Fruit fly (Drosophila melanogaster) whole organism, embryonic: Measurements from ENCODE around the gene CG14618.

Experiments used
- B-H2 ChIP-seq: fragments of 200-800 bp; sonication (Bioruptor generic); optimal IDR thresholded peaks from 2 replicates; lab custom pipeline; 2018; ENCODE audit warnings: missing biosample characterization, mild to moderate bottlenecking, missing genetic modification characterization
- BEAF-32 ChIP-seq: fragments of 200-800 bp; sonication (Bioruptor generic); optimal IDR thresholded peaks from 3 replicates; lab custom pipeline; 2017; ENCODE audit warnings: missing biosample characterization, missing genetic modification characterization, mild to moderate bottlenecking, moderate library complexity, missing genetic modification reagents
- CG10654 ChIP-seq: fragments of 200-800 bp; sonication (Bioruptor generic); optimal IDR thresholded peaks from 2 replicates; lab custom pipeline; 2016; ENCODE audit warnings: missing biosample characterization, missing genetic modification characterization
- CG12104 ChIP-seq: fragments of 200-800 bp; sonication (Bioruptor generic); optimal IDR thresholded peaks from 3 replicates; lab custom pipeline; 2016; ENCODE audit warnings: missing biosample characterization, missing genetic modification characterization
- CG12155 ChIP-seq: fragments of 200-800 bp; sonication (Bioruptor generic); optimal IDR thresholded peaks from 3 replicates; lab custom pipeline; 2016; ENCODE audit warnings: missing biosample characterization, missing genetic modification characterization
- CG13775 ChIP-seq: fragments of 200-800 bp; sonication (Bioruptor generic); optimal IDR thresholded peaks from 3 replicates; lab custom pipeline; 2017; ENCODE audit warnings: missing biosample characterization, mild to moderate bottlenecking, missing genetic modification characterization
- CG2875 ChIP-seq: fragments of 200-800 bp; sonication (Bioruptor generic); optimal IDR thresholded peaks from 2 replicates; lab custom pipeline; 2017; ENCODE audit warnings: missing biosample characterization, mild to moderate bottlenecking, missing genetic modification characterization, missing genetic modification reagents
- CG30020 ChIP-seq: fragments of 200-800 bp; optimal IDR thresholded peaks from 2 replicates; lab custom pipeline; 2019; ENCODE audit warnings: missing biosample characterization, mild to moderate bottlenecking, missing genetic modification characterization, moderate library complexity
- CG3281 ChIP-seq: fragments of 200-800 bp; sonication (Bioruptor generic); optimal IDR thresholded peaks from 3 replicates; lab custom pipeline; 2017; ENCODE audit warnings: missing biosample characterization, mild to moderate bottlenecking, missing genetic modification characterization
- CG33213 ChIP-seq: fragments of 200-800 bp; sonication (Bioruptor generic); optimal IDR thresholded peaks from 3 replicates; lab custom pipeline; 2016; ENCODE audit warnings: missing biosample characterization, missing genetic modification characterization
- CG4730 ChIP-seq: fragments of 200-800 bp; sonication (Bioruptor generic); IDR thresholded peaks from 2 replicates; pipeline ENCODE4 v1.3.6; 2022; ENCODE audit warnings: missing biosample characterization, missing genetic modification characterization
- CG4820 ChIP-seq: fragments of 200-800 bp; sonication (Bioruptor generic); optimal IDR thresholded peaks from 3 replicates; lab custom pipeline; 2016; ENCODE audit warnings: missing biosample characterization, missing genetic modification characterization
- CG4854 ChIP-seq: fragments of 200-800 bp; sonication (Bioruptor generic); optimal IDR thresholded peaks from 2 replicates; lab custom pipeline; 2016; ENCODE audit warnings: missing biosample characterization, missing genetic modification characterization, inconsistent platforms
- CG6272 ChIP-seq: fragments of 200-800 bp; sonication (Bioruptor generic); IDR thresholded peaks from 2 replicates; pipeline ENCODE4 v1.3.6; 2022; ENCODE audit warnings: missing biosample characterization, missing genetic modification characterization
- CG7271 ChIP-seq: fragments of 200-800 bp; sonication (Bioruptor generic); optimal IDR thresholded peaks from 2 replicates; lab custom pipeline; 2018; ENCODE audit warnings: missing biosample characterization, mild to moderate bottlenecking, missing genetic modification characterization, moderate library complexity
- CG7372 ChIP-seq: fragments of 200-800 bp; sonication (Bioruptor generic); IDR thresholded peaks from 2 replicates; pipeline ENCODE4 v1.3.6; 2022; ENCODE audit warnings: missing biosample characterization, missing genetic modification characterization
- CG8944 ChIP-seq: fragments of 200-800 bp; sonication (Bioruptor generic); optimal IDR thresholded peaks from 3 replicates; lab custom pipeline; 2016; ENCODE audit warnings: missing biosample characterization, missing genetic modification characterization
- CG9876 ChIP-seq: fragments of 200-800 bp; sonication (Bioruptor generic); optimal IDR thresholded peaks from 2 replicates; lab custom pipeline; 2016; ENCODE audit warnings: missing biosample characterization, missing genetic modification characterization
- E2f2 ChIP-seq: fragments of 200-800 bp; sonication (Bioruptor generic); IDR thresholded peaks from 2 replicates; pipeline ENCODE4 v1.3.6; 2022; ENCODE audit warnings: missing biosample characterization, missing genetic modification characterization
- HHEX ChIP-seq: fragments of 200-800 bp; sonication (Bioruptor generic); optimal IDR thresholded peaks from 3 replicates; lab custom pipeline; 2017; ENCODE audit warnings: missing biosample characterization, mild to moderate bottlenecking, missing genetic modification characterization, missing genetic modification reagents
- Hr3 ChIP-seq: fragments of 200-800 bp; sonication (Bioruptor generic); optimal IDR thresholded peaks from 3 replicates; lab custom pipeline; 2016; ENCODE audit warnings: missing biosample characterization, missing genetic modification characterization
- Lim3 ChIP-seq: fragments of 200-800 bp; sonication (Bioruptor generic); IDR thresholded peaks from 2 replicates; pipeline ENCODE4 v1.3.6; 2022; ENCODE audit warnings: missing biosample characterization, missing genetic modification characterization
- NC2α ChIP-seq: fragments of 200-800 bp; sonication (Bioruptor generic); optimal IDR thresholded peaks from 2 replicates; lab custom pipeline; 2016; ENCODE audit warnings: missing biosample characterization, missing genetic modification characterization
- Oli ChIP-seq: fragments of 200-800 bp; sonication (Bioruptor generic); optimal IDR thresholded peaks from 2 replicates; lab custom pipeline; 2018; ENCODE audit warnings: missing biosample characterization, mild to moderate bottlenecking, missing genetic modification characterization, moderate library complexity
- Rfx ChIP-seq: fragments of 200-800 bp; sonication (Bioruptor generic); IDR thresholded peaks from 2 replicates; pipeline ENCODE4 v1.3.6; 2022; ENCODE audit warnings: missing biosample characterization, missing genetic modification characterization
- ap ChIP-seq: fragments of 200-800 bp; sonication (Bioruptor generic); IDR thresholded peaks from 2 replicates; pipeline ENCODE4 v1.3.6; 2022; ENCODE audit warnings: missing biosample characterization, missing genetic modification characterization
- bigmax ChIP-seq: fragments of 200-800 bp; sonication (Bioruptor generic); optimal IDR thresholded peaks from 2 replicates; lab custom pipeline; 2018; ENCODE audit warnings: missing biosample characterization, mild to moderate bottlenecking, missing genetic modification characterization
- disco-r ChIP-seq: fragments of 200-800 bp; sonication (Bioruptor generic); optimal IDR thresholded peaks from 2 replicates; lab custom pipeline; 2016; ENCODE audit warnings: missing biosample characterization, missing genetic modification characterization
- dpn ChIP-seq, 2 experiments: fragments of 200-800 bp; sonication (Bioruptor generic); optimal IDR thresholded peaks; 3 replicates each; lab custom pipeline; 2016; ENCODE audit warnings: missing biosample characterization in 2 of 2, missing genetic modification characterization in 2 of 2
- dysf ChIP-seq: fragments of 200-800 bp; sonication (Bioruptor generic); IDR thresholded peaks from 3 replicates; pipeline ENCODE4 v1.3.6; 2022; ENCODE audit warnings: missing biosample characterization, missing genetic modification characterization
- ewg ChIP-seq: fragments of 200-800 bp; sonication (Bioruptor generic); optimal IDR thresholded peaks from 3 replicates; lab custom pipeline; 2017; ENCODE audit warnings: mild to moderate bottlenecking, missing biosample characterization, missing genetic modification reagents, missing genetic modification characterization
- eyg ChIP-seq: fragments of 200-800 bp; sonication (Bioruptor generic); optimal IDR thresholded peaks from 3 replicates; lab custom pipeline; 2016; ENCODE audit warnings: missing biosample characterization, missing genetic modification characterization
- fd96Cb ChIP-seq: fragments of 200-800 bp; sonication (Bioruptor generic); optimal IDR thresholded peaks from 2 replicates; lab custom pipeline; 2018; ENCODE audit warnings: missing biosample characterization, mild to moderate bottlenecking, missing genetic modification characterization, moderate library complexity
- gro ChIP-seq: fragments of 200-800 bp; sonication (Bioruptor generic); optimal IDR thresholded peaks from 2 replicates; lab custom pipeline; 2016; ENCODE audit warnings: missing biosample characterization, missing genetic modification characterization
- hb ChIP-seq: fragments of 200-800 bp; sonication (Bioruptor generic); IDR thresholded peaks from 3 replicates; pipeline ENCODE4 v1.3.6; 2022; ENCODE audit warnings: missing biosample characterization, missing genetic modification characterization; ENCODE audit not compliant: partially characterized antibody
- ind ChIP-seq: fragments of 200-800 bp; sonication (Bioruptor generic); optimal IDR thresholded peaks from 3 replicates; lab custom pipeline; 2016; ENCODE audit warnings: missing biosample characterization, missing genetic modification characterization
- inv ChIP-seq: fragments of 200-800 bp; sonication (Bioruptor generic); IDR thresholded peaks from 2 replicates; pipeline ENCODE4 v1.3.6; 2022; ENCODE audit warnings: missing biosample characterization, missing genetic modification characterization; ENCODE audit not compliant: partially characterized antibody
- klu ChIP-seq: fragments of 200-800 bp; sonication (Bioruptor generic); IDR thresholded peaks from 2 replicates; pipeline ENCODE4 v1.3.6; 2022; ENCODE audit warnings: missing biosample characterization, missing genetic modification characterization
- lov ChIP-seq, 2 experiments: fragments of 200-800 bp in 1 of 2; fragments of >200 bp in 1 of 2; sonication (Bioruptor generic) in 1 of 2; IDR thresholded peaks in 1 of 2; optimal IDR thresholded peaks in 1 of 2; 2 replicates in 1 of 2; 3 replicates in 1 of 2; pipeline versions ENCODE4 v1.3.6 to Lab custom; 2017 to 2022; ENCODE audit warnings: missing biosample characterization in 1 of 2, missing genetic modification characterization in 1 of 2
- nmo ChIP-seq: fragments of 200-800 bp; sonication (Bioruptor generic); optimal IDR thresholded peaks from 2 replicates; lab custom pipeline; 2018; ENCODE audit warnings: missing biosample characterization, mild to moderate bottlenecking, missing genetic modification characterization, moderate library complexity
- pb ChIP-seq: fragments of 200-800 bp; sonication (Bioruptor generic); optimal IDR thresholded peaks from 3 replicates; lab custom pipeline; 2016; ENCODE audit warnings: missing biosample characterization, missing genetic modification characterization
- pita ChIP-seq: fragments of 200-800 bp; sonication (Bioruptor generic); optimal IDR thresholded peaks from 2 replicates; lab custom pipeline; 2017; ENCODE audit warnings: missing biosample characterization, mild to moderate bottlenecking, missing genetic modification characterization
- schlank ChIP-seq: fragments of 200-800 bp; sonication (Bioruptor generic); optimal IDR thresholded peaks from 2 replicates; lab custom pipeline; 2018; ENCODE audit warnings: missing biosample characterization, mild to moderate bottlenecking, missing genetic modification characterization
- sens-2 ChIP-seq: fragments of 200-800 bp; sonication (Bioruptor generic); IDR thresholded peaks from 2 replicates; pipeline ENCODE4 v1.3.6; 2022; ENCODE audit warnings: missing biosample characterization, missing genetic modification characterization
- slbo ChIP-seq: fragments of 200-800 bp; sonication (Bioruptor generic); IDR thresholded peaks from 2 replicates; pipeline ENCODE4 v1.3.6; 2022; ENCODE audit warnings: missing biosample characterization, missing genetic modification characterization
- sna ChIP-seq: fragments of 200-800 bp; sonication (Bioruptor generic); IDR thresholded peaks from 2 replicates; pipeline ENCODE4 v1.3.6; 2022; ENCODE audit warnings: missing biosample characterization, missing genetic modification characterization; ENCODE audit not compliant: partially characterized antibody
- tap ChIP-seq: fragments of 200-800 bp; optimal IDR thresholded peaks from 3 replicates; lab custom pipeline; 2019; ENCODE audit warnings: missing biosample characterization, mild to moderate bottlenecking, missing genetic modification characterization, moderate library complexity
- usp ChIP-seq: fragments of >200 bp; optimal IDR thresholded peaks from 2 replicates; lab custom pipeline; 2017; ENCODE audit warnings: missing biosample characterization, missing genetic modification characterization
- vvl ChIP-seq: fragments of 200-800 bp; sonication (Bioruptor generic); IDR thresholded peaks from 2 replicates; pipeline ENCODE4 v1.3.6; 2022; ENCODE audit warnings: missing biosample characterization, missing genetic modification characterization
- zfh2 ChIP-seq: fragments of 200-800 bp; sonication (Bioruptor generic); optimal IDR thresholded peaks from 2 replicates; lab custom pipeline; 2016; ENCODE audit warnings: missing biosample characterization, missing genetic modification characterization

Gene CG14618

dm6 chrX:22449191-22449787 lies 24.2 kb upstream of the CG14618 start, which contains the start of the genes CG14615 and tilB (continued):
- TF ChIP-seq ewg (GFP tag; lab: Kevin White, UChicago) (no peak), Hr3 (GFP tag; lab: Kevin White, UChicago) (no peak), HHEX (peak; percentile 3), pb (no peak), dysf (GFP tag; lab: Robert Waterston, UW) (0 out of 3 replicates have a peak, but pooled peaks have one; percentile 18), Lim3 (GFP tag; lab: Robert Waterston, UW) (no peak), CG6272 (no peak), bigmax (GFP tag; lab: Kevin White, UChicago) (no peak), sens-2 (GFP tag; lab: Robert Waterston, UW) (no peak), ap (GFP tag; lab: Robert Waterston, UW) (no peak), Rfx (GFP tag; lab: Robert Waterston, UW) (peak; percentile 62), E2f2 (no peak), klu (GFP tag; lab: Robert Waterston, UW) (no peak), CG4730 (GFP tag; lab: Robert Waterston, UW) (no peak), lov (optimal IDR thresholded peaks at IDR 0.05; lab: Kevin White, UChicago) (no peak), lov (GFP tag; IDR thresholded peaks at IDR 0.05; lab: Robert Waterston, UW) (no peak), B-H2 (GFP tag; lab: Kevin White, UChicago) (peak; percentile 41), inv (GFP tag; lab: Robert Waterston, UW) (peak; percentile 10; the same call in 1 of the 2 replicates), gro (GFP tag; lab: Kevin White, UChicago) (peak; percentile 10), CG4820 (GFP tag; lab: Kevin White, UChicago) (no peak), CG8944 (GFP tag; lab: Kevin White, UChicago) (no peak), BEAF-32 (GFP tag; lab: Kevin White, UChicago) (peak; percentile 25), CG12155 (peak; percentile 16), NC2α (no peak), eyg (GFP tag; lab: Kevin White, UChicago) (no peak), slbo (peak; percentile 69), CG33213 (GFP tag; lab: Kevin White, UChicago) (no peak), sna (GFP tag; lab: Robert Waterston, UW) (no peak), CG3281 (peak; percentile 59), schlank (no peak), CG30020 (peak; percentile 4), usp (no peak), fd96Cb (tag; lab: Kevin White, UChicago) (no peak), CG13775 (GFP tag; lab: Kevin White, UChicago) (no peak), CG9876 (GFP tag; lab: Kevin White, UChicago) (no peak), nmo (GFP tag; lab: Kevin White, UChicago) (peak; percentile 22), ind (GFP tag; lab: Kevin White, UChicago) (peak; percentile 41), disco-r (GFP tag; lab: Kevin White, UChicago) (no peak), dpn (GFP tag; optimal IDR thresholded peaks at IDR 0.05; lab: Kevin White, UChicago) (peak; percentile 3 to 5), Oli (tag; lab: Kevin White, UChicago) (no peak), hb (GFP tag; lab: Robert Waterston, UW) (no peak), CG7372 (GFP tag; lab: Robert Waterston, UW) (no peak), CG10654 (GFP tag; lab: Kevin White, UChicago) (no peak), CG2875 (GFP tag; lab: Kevin White, UChicago) (no peak), CG12104 (GFP tag; lab: Kevin White, UChicago) (peak; percentile 4), vvl (GFP tag; lab: Robert Waterston, UW) (no peak; the same call in 1 of the 2 replicates), pita (GFP tag; lab: Kevin White, UChicago) (no peak), zfh2 (GFP tag; lab: Kevin White, UChicago) (peak; percentile 33), CG4854 (GFP tag; lab: Kevin White, UChicago) (no peak), tap (no peak), CG7271 (tag; lab: Kevin White, UChicago) (no peak)
